Fruit fly (Drosophila melanogaster): Measurements from ENCODE around the gene Blos2.
A peak's percentile ranks its signal among the peaks of the same experiment; 100 is the strongest.

Gene Blos2

dm6 chr3L:11064689-11065088, 3.3 kb downstream of the Blos2 start, which contains the start of the genes CG32075, CG45101 and SuUR:
Gene CG32075, minus strand, starts transcription at chr3L:11064941.
Gene CG45101, plus strand, starts transcription at chr3L:11064991.
Gene SuUR, plus strand, starts transcription at chr3L:11064991.
- no peak for TF ChIP-seq vnd (GFP tag; IDR thresholded peaks at IDR 0.05; ENCODE audit: partially characterized antibody)
- TF ChIP-seq Trl (optimal IDR thresholded peaks at IDR 0.05): no peak
- peak; percentile 93 for TF ChIP-seq Trl (GFP tag; optimal IDR thresholded peaks at IDR 0.05)
- peak; percentile 12 for TF ChIP-seq Jarid2 (GFP tag; optimal IDR thresholded peaks at IDR 0.05)
- peak; percentile 64 for TF ChIP-seq CG3407 (GFP tag; optimal IDR thresholded peaks at IDR 0.05)
- no peak for TF ChIP-seq fru (optimal IDR thresholded peaks at IDR 0.05)
- TF ChIP-seq nerfin-2 (GFP tag; IDR thresholded peaks at IDR 0.05; ENCODE audit: partially characterized antibody): no peak
- peak; percentile 75 for TF ChIP-seq pzg (GFP tag; optimal IDR thresholded peaks at IDR 0.05)
- TF ChIP-seq CG1832 (GFP tag; optimal IDR thresholded peaks at IDR 0.05): no peak
- no peak for TF ChIP-seq chinmo (GFP tag; IDR thresholded peaks at IDR 0.05; ENCODE audit: partially characterized antibody)
- no peak for TF ChIP-seq sna (GFP tag; IDR thresholded peaks at IDR 0.05; ENCODE audit: partially characterized antibody)
- peak in 1 of 2 experiments; percentile 35 for TF ChIP-seq Eip74EF (GFP tag; optimal IDR thresholded peaks at IDR 0.05)
- TF ChIP-seq ERR (GFP tag; optimal IDR thresholded peaks at IDR 0.05): no peak
- TF ChIP-seq CG14050 (GFP tag; IDR thresholded peaks at IDR 0.05): peak; percentile 72; the same call in 2 of the 3 replicates
- peak; percentile 87; the same call in 2 of the 3 replicates for TF ChIP-seq ci (GFP tag; IDR thresholded peaks at IDR 0.05)
- TF ChIP-seq ems (GFP tag; optimal IDR thresholded peaks at IDR 0.05): peak; percentile 91
- peak; percentile 78 for TF ChIP-seq Dek (tag; optimal IDR thresholded peaks at IDR 0.05)
- no peak for TF ChIP-seq CG6813 (GFP tag; optimal IDR thresholded peaks at IDR 0.05)
- TF ChIP-seq CG1603 (tag; optimal IDR thresholded peaks at IDR 0.05): peak; percentile 51
- TF ChIP-seq Sox100B (GFP tag; optimal IDR thresholded peaks at IDR 0.05): peak; percentile 77
- peak; percentile 78 for TF ChIP-seq CG15514 (GFP tag; optimal IDR thresholded peaks at IDR 0.05)
- TF ChIP-seq dpn (GFP tag; optimal IDR thresholded peaks at IDR 0.05): peak; percentile 91 to 92
- TF ChIP-seq scrt (GFP tag; optimal IDR thresholded peaks at IDR 0.05): peak; percentile 60
- TF ChIP-seq CG4707 (GFP tag; optimal IDR thresholded peaks at IDR 0.05): no peak
- peak; percentile 74 for TF ChIP-seq CG4328 (GFP tag; optimal IDR thresholded peaks at IDR 0.05)
- peak; percentile 86 for TF ChIP-seq B-H2 (GFP tag; optimal IDR thresholded peaks at IDR 0.05)
- TF ChIP-seq Mes4 (GFP tag; optimal IDR thresholded peaks at IDR 0.05): peak; percentile 75
- no peak for TF ChIP-seq mld (GFP tag; IDR thresholded peaks at IDR 0.05; ENCODE audit: partially characterized antibody)
- TF ChIP-seq NC2α (GFP tag; optimal IDR thresholded peaks at IDR 0.05): peak; percentile 70
- TF ChIP-seq NFAT (GFP tag; IDR thresholded peaks at IDR 0.05): no peak; the same call in 1 of the 2 replicates
- TF ChIP-seq CG8924 (tag; optimal IDR thresholded peaks at IDR 0.05): peak; percentile 86
- TF ChIP-seq cas (GFP tag; IDR thresholded peaks at IDR 0.05): peak; percentile 62
- no peak for TF ChIP-seq Lpt (GFP tag; optimal IDR thresholded peaks at IDR 0.05)
- peak; percentile 61 for TF ChIP-seq CG12299 (tag; optimal IDR thresholded peaks at IDR 0.05)
- no peak for TF ChIP-seq bigmax (GFP tag; optimal IDR thresholded peaks at IDR 0.05)
- TF ChIP-seq CoRest (tag; optimal IDR thresholded peaks at IDR 0.05): peak; percentile 89
- peak; percentile 69 for TF ChIP-seq CG1792 (GFP tag; optimal IDR thresholded peaks at IDR 0.05)
- peak; percentile 85 for TF ChIP-seq CG9876 (GFP tag; optimal IDR thresholded peaks at IDR 0.05)
- TF ChIP-seq gce (GFP tag; IDR thresholded peaks at IDR 0.05): no peak
- peak; percentile 48 for TF ChIP-seq CG10431 (GFP tag; optimal IDR thresholded peaks at IDR 0.05)
- no peak for TF ChIP-seq btn (GFP tag; optimal IDR thresholded peaks at IDR 0.05)
- peak; percentile 93 for TF ChIP-seq CG12391 (tag; optimal IDR thresholded peaks at IDR 0.05)
- peak; percentile 78 for TF ChIP-seq CG4820 (GFP tag; optimal IDR thresholded peaks at IDR 0.05)
- TF ChIP-seq H15 (GFP tag; IDR thresholded peaks at IDR 0.05): peak; percentile 81
- peak; percentile 66 for TF ChIP-seq Adf1 (GFP tag; IDR thresholded peaks at IDR 0.05)
- peak; percentile 82 for TF ChIP-seq CG9215 (GFP tag; IDR thresholded peaks at IDR 0.05)
- peak; percentile 87 for TF ChIP-seq sd (tag; optimal IDR thresholded peaks at IDR 0.05)
- peak; percentile 78 for TF ChIP-seq kay (GFP tag; optimal IDR thresholded peaks at IDR 0.05)
- TF ChIP-seq CG9817 (tag; optimal IDR thresholded peaks at IDR 0.05): peak; percentile 88
- peak; percentile 51; the same call in 1 of the 3 replicates for TF ChIP-seq jigr1 (GFP tag; IDR thresholded peaks at IDR 0.05)
- TF ChIP-seq E2f2 (GFP tag; IDR thresholded peaks at IDR 0.05): peak; percentile 78
